Worm (Caenorhabditis elegans) whole organism, L3 larva: ENCODE data around the gene zyg-9.

Source experiments
- R02D3.7 ChIP-seq: fragments of 150-350 bp; optimal IDR thresholded peaks from 2 replicates; lab custom pipeline; 2014; ENCODE audit warnings: missing biosample characterization, missing genetic modification characterization
- ZK546.5 ChIP-seq: sonication (generic microtip); optimal IDR thresholded peaks from 2 replicates; lab custom pipeline; 2017; ENCODE audit warnings: missing biosample characterization, missing genetic modification characterization
- ama-1 ChIP-seq: fragments of 150-350 bp; optimal IDR thresholded peaks from 2 replicates; lab custom pipeline; 2018
- ceh-16 ChIP-seq: sonication (generic microtip); optimal IDR thresholded peaks from 2 replicates; lab custom pipeline; 2017; ENCODE audit warnings: missing biosample characterization, missing genetic modification characterization
- ceh-28 ChIP-seq: fragments of 150-350 bp; optimal IDR thresholded peaks from 2 replicates; lab custom pipeline; 2014; ENCODE audit warnings: missing biosample characterization, missing genetic modification reagents, missing genetic modification characterization
- ceh-82 ChIP-seq: fragments of 150-350 bp; optimal IDR thresholded peaks from 2 replicates; lab custom pipeline; 2014; ENCODE audit warnings: missing biosample characterization, missing genetic modification characterization
- ceh-9 ChIP-seq: sonication (generic microtip); optimal IDR thresholded peaks from 2 replicates; lab custom pipeline; 2018; ENCODE audit warnings: missing biosample characterization, missing genetic modification characterization
- daf-12 ChIP-seq: fragments of 150-350 bp; optimal IDR thresholded peaks from 2 replicates; lab custom pipeline; 2014; ENCODE audit warnings: missing biosample characterization, missing genetic modification reagents, missing genetic modification characterization
- egl-27 ChIP-seq: sonication (generic microtip); optimal IDR thresholded peaks from 4 replicates; lab custom pipeline; 2017; ENCODE audit warnings: missing biosample characterization, missing genetic modification reagents, missing genetic modification characterization
- egl-5 ChIP-seq: fragments of 150-350 bp; optimal IDR thresholded peaks from 2 replicates; lab custom pipeline; 2017; ENCODE audit warnings: missing biosample characterization, missing genetic modification reagents, missing genetic modification characterization, inconsistent platforms
- elt-1 ChIP-seq: fragments of 150-350 bp; optimal IDR thresholded peaks from 2 replicates; lab custom pipeline; 2014; ENCODE audit warnings: missing biosample characterization, missing genetic modification characterization
- elt-2 ChIP-seq: sonication (generic microtip); optimal IDR thresholded peaks from 2 replicates; lab custom pipeline; 2016; ENCODE audit warnings: missing genetic modification reagents, mild to moderate bottlenecking, missing genetic modification characterization, missing compliant biosample characterization
- elt-3 ChIP-seq, 3 experiments: fragments of 150-350 bp in 1 of 3; sonication (generic microtip) in 2 of 3; optimal IDR thresholded peaks; 2 replicates in 2 of 3; 4 replicates in 1 of 3; lab custom pipeline; 2014 to 2017; ENCODE audit warnings: missing biosample characterization in 3 of 3, missing genetic modification characterization in 3 of 3
- eor-1 ChIP-seq, 2 experiments: fragments of 150-350 bp; optimal IDR thresholded peaks; 2 replicates each; lab custom pipeline; 2014 to 2018; ENCODE audit warnings: missing biosample characterization in 2 of 2, missing genetic modification characterization in 2 of 2
- fkh-2 ChIP-seq: fragments of 150-350 bp; optimal IDR thresholded peaks from 2 replicates; lab custom pipeline; 2014; ENCODE audit warnings: missing biosample characterization, missing genetic modification reagents, missing genetic modification characterization
- fos-1 ChIP-seq: fragments of 150-350 bp; optimal IDR thresholded peaks from 2 replicates; lab custom pipeline; 2014; ENCODE audit warnings: missing biosample characterization, missing genetic modification characterization
- hmg-11 ChIP-seq: sonication (generic microtip); optimal IDR thresholded peaks from 2 replicates; lab custom pipeline; 2016; ENCODE audit warnings: missing genetic modification characterization, missing compliant biosample characterization
- lin-15B ChIP-seq: fragments of 150-350 bp; optimal IDR thresholded peaks from 2 replicates; lab custom pipeline; 2014; ENCODE audit warnings: missing biosample characterization, missing genetic modification characterization
- lsy-12 ChIP-seq: sonication (generic microtip); optimal IDR thresholded peaks from 2 replicates; lab custom pipeline; 2016; ENCODE audit warnings: mild to moderate bottlenecking, missing genetic modification characterization, missing compliant biosample characterization
- mml-1 ChIP-seq: fragments of 150-350 bp; sonication (generic microtip); optimal IDR thresholded peaks from 3 replicates; lab custom pipeline; 2014; ENCODE audit warnings: missing biosample characterization, missing genetic modification characterization
- nfya-1 ChIP-seq: sonication (generic microtip); optimal IDR thresholded peaks from 2 replicates; lab custom pipeline; 2017; ENCODE audit warnings: missing genetic modification characterization, mild to moderate bottlenecking, missing compliant biosample characterization, antibody characterized with exemption, moderate library complexity; ENCODE audit not compliant: insufficient read depth
- nhr-11 ChIP-seq: fragments of 150-350 bp; optimal IDR thresholded peaks from 2 replicates; lab custom pipeline; 2014; ENCODE audit warnings: missing biosample characterization, missing genetic modification characterization
- nhr-12 ChIP-seq: fragments of 150-350 bp; optimal IDR thresholded peaks from 2 replicates; lab custom pipeline; 2014; ENCODE audit warnings: missing biosample characterization, missing genetic modification characterization
- nhr-23 ChIP-seq: fragments of 150-350 bp; optimal IDR thresholded peaks from 2 replicates; lab custom pipeline; 2014; ENCODE audit warnings: missing biosample characterization, missing genetic modification reagents, missing genetic modification characterization
- nhr-237 ChIP-seq: fragments of 150-350 bp; optimal IDR thresholded peaks from 2 replicates; lab custom pipeline; 2014; ENCODE audit warnings: missing biosample characterization, missing genetic modification characterization
- nhr-25 ChIP-seq: sonication (generic microtip); optimal IDR thresholded peaks from 2 replicates; lab custom pipeline; 2017; ENCODE audit warnings: missing biosample characterization, missing genetic modification characterization
- nhr-28 ChIP-seq: fragments of 150-350 bp; optimal IDR thresholded peaks from 2 replicates; lab custom pipeline; 2014; ENCODE audit warnings: missing biosample characterization, missing genetic modification characterization
- nhr-43 ChIP-seq: sonication (generic microtip); optimal IDR thresholded peaks from 2 replicates; lab custom pipeline; 2016; ENCODE audit warnings: mild to moderate bottlenecking, missing genetic modification characterization, missing compliant biosample characterization; ENCODE audit not compliant: poor library complexity, severe bottlenecking
- nhr-67 ChIP-seq: fragments of 150-350 bp; optimal IDR thresholded peaks from 2 replicates; lab custom pipeline; 2014; ENCODE audit warnings: missing biosample characterization, missing genetic modification characterization
- nhr-76 ChIP-seq: fragments of 150-350 bp; sonication (generic microtip); optimal IDR thresholded peaks from 5 replicates; lab custom pipeline; 2014; ENCODE audit warnings: missing biosample characterization, missing genetic modification characterization
- nhr-77 ChIP-seq: fragments of 150-350 bp; optimal IDR thresholded peaks from 2 replicates; lab custom pipeline; 2014; ENCODE audit warnings: missing biosample characterization, missing genetic modification characterization
- pha-4 ChIP-seq: fragments of 150-350 bp; optimal IDR thresholded peaks from 2 replicates; lab custom pipeline; 2014; ENCODE audit warnings: missing biosample characterization, missing genetic modification reagents, missing genetic modification characterization
- pqm-1 ChIP-seq: fragments of 150-350 bp; optimal IDR thresholded peaks from 2 replicates; lab custom pipeline; 2017; ENCODE audit warnings: missing biosample characterization, missing genetic modification characterization, inconsistent platforms
- sea-2 ChIP-seq: fragments of 150-350 bp; sonication (generic microtip); optimal IDR thresholded peaks from 4 replicates; lab custom pipeline; 2014; ENCODE audit warnings: missing biosample characterization, missing genetic modification reagents, missing genetic modification characterization
- skn-1 ChIP-seq: fragments of 150-350 bp; optimal IDR thresholded peaks from 2 replicates; lab custom pipeline; 2014; ENCODE audit warnings: missing biosample characterization, missing genetic modification characterization
- snpc-4 ChIP-seq: fragments of 150-350 bp; optimal IDR thresholded peaks from 2 replicates; lab custom pipeline; 2014; ENCODE audit warnings: missing biosample characterization, missing genetic modification characterization
- tbx-2 ChIP-seq: sonication (generic microtip); optimal IDR thresholded peaks from 2 replicates; lab custom pipeline; 2016; ENCODE audit warnings: mild to moderate bottlenecking, missing genetic modification characterization, missing compliant biosample characterization
- unc-62 ChIP-seq: fragments of 150-350 bp; sonication (generic microtip); optimal IDR thresholded peaks from 4 replicates; lab custom pipeline; 2014; ENCODE audit warnings: missing biosample characterization, missing genetic modification reagents, missing genetic modification characterization
- ztf-11 ChIP-seq: fragments of 150-350 bp; optimal IDR thresholded peaks from 2 replicates; lab custom pipeline; 2014; ENCODE audit warnings: missing biosample characterization, missing genetic modification characterization
- ztf-4 ChIP-seq: fragments of 150-350 bp; optimal IDR thresholded peaks from 2 replicates; lab custom pipeline; 2014; ENCODE audit warnings: missing biosample characterization, missing genetic modification characterization

zyg-9 gene

ce11 chrII:8479337-8479736 is 21.7 kb downstream of the zyg-9 start:
- TF ChIP-seq pha-4 (peak; percentile 20), ama-1 (lab: Kevin White, UChicago) (peak; percentile 83), ZK546.5 (tag; lab: Kevin White, UChicago) (no peak), nhr-43 (tag; lab: Kevin White, UChicago) (peak; percentile 32), elt-1 (tag; lab: Kevin White, UChicago) (no peak), egl-5 (no peak), elt-2 (tag; lab: Kevin White, UChicago) (peak; percentile 11)

ce11 chrII:8480166-8480565 is 22.5 kb downstream of the zyg-9 start, which contains the start of gene lact-4:
Gene lact-4, minus strand, starts transcription at chrII:8480478.
- TF ChIP-seq nhr-67 (no peak), nhr-237 (tag; lab: Kevin White, UChicago) (no peak), tbx-2 (no peak), nhr-25 (tag; lab: Kevin White, UChicago) (no peak), eor-1 (tag; optimal IDR thresholded peaks at IDR 0.05; lab: Kevin White, UChicago) (no peak), nhr-28 (tag; lab: Kevin White, UChicago) (no peak), egl-5 (no peak), ceh-9 (no peak)

DNA sequence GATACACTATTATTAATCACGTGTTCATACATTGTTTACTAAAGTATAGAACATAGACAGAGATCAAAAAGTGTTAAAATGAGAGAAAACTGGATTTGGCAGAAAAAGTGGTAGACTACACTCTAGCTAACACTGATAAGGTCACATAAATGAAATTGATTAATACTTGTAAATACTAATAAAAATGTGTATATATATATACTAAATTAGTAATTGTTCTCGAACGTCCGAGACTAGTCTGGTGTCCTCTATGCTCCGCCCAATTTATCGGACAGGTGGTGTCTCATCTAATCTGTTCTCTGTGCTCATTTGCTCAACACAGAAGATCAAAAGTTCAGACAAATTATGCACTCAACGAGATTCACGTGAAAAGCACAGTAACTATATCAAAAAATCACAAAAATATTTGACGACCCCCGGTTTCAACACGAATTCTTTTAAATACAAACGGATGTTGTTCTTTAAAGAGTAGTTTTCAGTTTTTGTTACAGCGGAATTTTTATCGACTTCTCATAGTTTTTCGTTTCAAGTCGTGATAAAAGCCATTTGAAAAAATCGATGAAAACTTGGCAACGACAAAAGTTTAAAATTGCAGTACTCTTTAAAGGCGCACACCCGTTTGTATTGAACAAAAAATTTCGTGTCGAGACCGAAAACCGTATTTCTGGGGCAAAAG is 23.6 kb downstream of the zyg-9 start:
- no peak for TF ChIP-seq lsy-12 (tag; lab: Kevin White, UChicago)
- TF ChIP-seq egl-5, result peak; percentile 24
- no peak for TF ChIP-seq ztf-11 (tag; lab: Kevin White, UChicago)
- no peak for TF ChIP-seq tbx-2
- no peak for TF ChIP-seq hmg-11 (tag; lab: Kevin White, UChicago)
- peak; percentile 45 for TF ChIP-seq mml-1 (tag; lab: Kevin White, UChicago)
- TF ChIP-seq sea-2 (GFP tag; lab: Kevin White, UChicago), result no peak
- no peak for TF ChIP-seq daf-12 (tag; lab: Kevin White, UChicago)
- TF ChIP-seq R02D3.7 (tag; lab: Kevin White, UChicago), result no peak
- peak; percentile 26 for TF ChIP-seq nhr-43 (tag; lab: Kevin White, UChicago)
- no peak for TF ChIP-seq nhr-237 (tag; lab: Kevin White, UChicago)
- TF ChIP-seq nhr-11 (tag; lab: Kevin White, UChicago), result no peak
- no peak for TF ChIP-seq nhr-12 (tag; lab: Kevin White, UChicago)
- TF ChIP-seq ama-1 (lab: Kevin White, UChicago), result peak; percentile 88
- TF ChIP-seq egl-27 (tag; lab: Kevin White, UChicago), result no peak
- TF ChIP-seq skn-1 (tag; lab: Kevin White, UChicago), result no peak
- TF ChIP-seq ceh-9, result no peak
- TF ChIP-seq nhr-76 (tag; lab: Kevin White, UChicago), result no peak
- TF ChIP-seq nhr-67, result no peak
- peak; percentile 55 for TF ChIP-seq elt-2 (tag; lab: Kevin White, UChicago)
- no peak for TF ChIP-seq unc-62 (GFP tag; lab: Kevin White, UChicago)
- TF ChIP-seq elt-3 (tag; optimal IDR thresholded peaks at IDR 0.05; lab: Kevin White, UChicago), result no peak
- TF ChIP-seq ceh-82 (tag; lab: Kevin White, UChicago), result no peak
- TF ChIP-seq eor-1 (tag; optimal IDR thresholded peaks at IDR 0.05; lab: Kevin White, UChicago), result no peak
- TF ChIP-seq ztf-4 (tag; lab: Kevin White, UChicago), result no peak
- no peak for TF ChIP-seq ceh-16
- TF ChIP-seq ceh-28 (tag; lab: Kevin White, UChicago), result no peak
- no peak for TF ChIP-seq ZK546.5 (tag; lab: Kevin White, UChicago)
- TF ChIP-seq pha-4, result peak; percentile 50
- TF ChIP-seq fos-1 (tag; lab: Kevin White, UChicago), result no peak
- TF ChIP-seq pqm-1, result peak; percentile 3
- TF ChIP-seq nhr-77 (tag; lab: Kevin White, UChicago), result no peak
- TF ChIP-seq lin-15B (tag; lab: Kevin White, UChicago), result no peak
- no peak for TF ChIP-seq nhr-25 (tag; lab: Kevin White, UChicago)
- no peak for TF ChIP-seq snpc-4 (tag; lab: Kevin White, UChicago)
- TF ChIP-seq fkh-2 (tag; lab: Kevin White, UChicago), result no peak
- no peak for TF ChIP-seq nhr-28 (tag; lab: Kevin White, UChicago)
- TF ChIP-seq nhr-23, result no peak
- TF ChIP-seq nfya-1 (tag; lab: Kevin White, UChicago), result peak; percentile 37
